Fruit fly (Drosophila melanogaster): ENCODE measurements around the gene shd.

DNA sequence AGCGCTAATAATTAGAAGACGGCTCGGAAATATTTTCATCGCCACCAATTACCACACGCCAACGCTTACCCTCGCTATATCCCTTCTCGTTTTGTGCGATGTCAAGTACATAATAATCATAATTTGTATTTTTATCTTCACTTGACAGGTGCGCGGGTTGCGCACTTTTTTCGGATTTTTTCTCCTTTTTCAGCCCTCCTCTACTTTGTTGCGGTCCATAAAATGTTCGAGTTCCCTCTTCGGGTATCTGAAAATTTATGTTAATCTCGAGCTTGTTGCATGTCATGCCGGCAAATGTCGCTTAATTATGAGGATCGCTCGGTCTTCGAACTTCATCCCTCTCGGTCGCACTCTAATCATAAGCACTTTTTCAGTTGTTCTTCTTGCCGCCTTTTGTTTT, 30.9 kb downstream of the shd start:
- no peak for TF ChIP-seq rn (GFP tag; IDR thresholded peaks at IDR 0.05)
- TF ChIP-seq CG17806 (tag; optimal IDR thresholded peaks at IDR 0.05), result no peak
- TF ChIP-seq CG9948 (tag; optimal IDR thresholded peaks at IDR 0.05), result no peak
- TF ChIP-seq fd96Ca (GFP tag; IDR thresholded peaks at IDR 0.05), result no peak
- TF ChIP-seq EcR (GFP tag; optimal IDR thresholded peaks at IDR 0.05), result no peak
